Fruit fly (Drosophila melanogaster): Measurements from ENCODE around the gene Drs.

dm6 chr3L:3405592-3405991, 36.2 kb downstream of the Drs start:
- TF ChIP-seq psq (optimal IDR thresholded peaks at IDR 0.05), result no peak
- no peak for TF ChIP-seq EcR (GFP tag; optimal IDR thresholded peaks at IDR 0.05)
- TF ChIP-seq CG8478 (optimal IDR thresholded peaks at IDR 0.05), result no peak
- no peak for TF ChIP-seq Dll (optimal IDR thresholded peaks at IDR 0.05)
- no peak for TF ChIP-seq pan (optimal IDR thresholded peaks at IDR 0.05)
- TF ChIP-seq usp (GFP tag; optimal IDR thresholded peaks at IDR 0.05), result no peak
